Worm (Caenorhabditis elegans): ENCODE data around the gene T26H8.5.

The T26H8.5 gene

ce11 chrV:15332851-15333250, 27.4 kb upstream of the T26H8.5 start, which contains the start of gene srw-113:
Gene srw-113 (plus strand): TSS chrV:15333151.
- TF ChIP-seq zag-1 (tag; optimal IDR thresholded peaks at IDR 0.05) (no peak), ztf-11 (tag; optimal IDR thresholded peaks at IDR 0.05) (no peak), nhr-12 (tag; optimal IDR thresholded peaks at IDR 0.05) (no peak), nhr-25 (tag; optimal IDR thresholded peaks at IDR 0.05) (no peak)

DNA sequence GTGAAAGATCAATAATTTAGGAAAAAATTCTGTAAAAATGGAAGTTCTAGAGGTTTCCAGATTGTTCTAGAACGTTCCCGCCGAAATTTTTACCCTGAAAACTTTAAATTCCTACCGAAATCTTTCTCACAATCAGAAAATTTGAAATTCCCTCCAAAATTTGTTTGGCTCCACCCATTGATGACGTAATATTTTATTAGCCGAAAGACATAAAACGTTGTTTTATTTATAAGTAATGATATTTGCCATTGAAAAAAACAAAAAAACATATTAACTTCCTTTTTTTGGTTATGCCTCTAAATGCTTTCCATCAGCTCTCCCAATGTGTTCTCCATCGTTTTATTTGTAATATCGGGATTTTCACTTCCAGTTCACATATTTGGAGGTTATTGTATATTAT, 24.9 kb upstream of the T26H8.5 start, which contains the start of gene srh-295:
Gene srh-295 (plus strand): TSS at position 301 of the 400 bp plus-strand sequence.
- TF ChIP-seq jun-1 (tag; optimal IDR thresholded peaks at IDR 0.05) (no peak), fkh-2 (tag; optimal IDR thresholded peaks at IDR 0.05) (no peak), R02D3.7 (tag; optimal IDR thresholded peaks at IDR 0.05) (no peak), mdl-1 (tag; optimal IDR thresholded peaks at IDR 0.05) (no peak), lsy-12 (tag; optimal IDR thresholded peaks at IDR 0.05) (no peak), nhr-67 (tag; optimal IDR thresholded peaks at IDR 0.05) (no peak), ztf-11 (tag; optimal IDR thresholded peaks at IDR 0.05) (no peak), pqm-1 (tag; optimal IDR thresholded peaks at IDR 0.05) (no peak), egl-27 (tag; optimal IDR thresholded peaks at IDR 0.05) (no peak), aly-2 (tag; optimal IDR thresholded peaks at IDR 0.05) (no peak), unc-39 (tag; optimal IDR thresholded peaks at IDR 0.05) (no peak), eor-1 (tag; optimal IDR thresholded peaks at IDR 0.05) (no peak), elt-3 (tag; optimal IDR thresholded peaks at IDR 0.05) (no peak), daf-12 (tag; optimal IDR thresholded peaks at IDR 0.05) (no peak), zag-1 (tag; optimal IDR thresholded peaks at IDR 0.05) (no peak), skn-1 (tag; optimal IDR thresholded peaks at IDR 0.05) (no peak), ama-1 (optimal IDR thresholded peaks at IDR 0.05) (no peak)

- TF ChIP-seq zag-1 (tag; optimal IDR thresholded peaks at IDR 0.05), result no peak
- TF ChIP-seq nhr-237 (tag; optimal IDR thresholded peaks at IDR 0.05), result no peak
- TF ChIP-seq jun-1 (tag; optimal IDR thresholded peaks at IDR 0.05), result peak; percentile 30
- TF ChIP-seq fos-1 (tag; optimal IDR thresholded peaks at IDR 0.05), result no peak
- TF ChIP-seq elt-2 (tag; optimal IDR thresholded peaks at IDR 0.05), result peak; percentile 75
- TF ChIP-seq elt-3 (tag; optimal IDR thresholded peaks at IDR 0.05), result no peak
These were observed 22.5 kb upstream of the T26H8.5 start, which contains the start of gene ZK1037.6 for ce11 chrV:15327745-15328447. Gene ZK1037.6 (minus strand): TSS chrV:15327795.

DNA sequence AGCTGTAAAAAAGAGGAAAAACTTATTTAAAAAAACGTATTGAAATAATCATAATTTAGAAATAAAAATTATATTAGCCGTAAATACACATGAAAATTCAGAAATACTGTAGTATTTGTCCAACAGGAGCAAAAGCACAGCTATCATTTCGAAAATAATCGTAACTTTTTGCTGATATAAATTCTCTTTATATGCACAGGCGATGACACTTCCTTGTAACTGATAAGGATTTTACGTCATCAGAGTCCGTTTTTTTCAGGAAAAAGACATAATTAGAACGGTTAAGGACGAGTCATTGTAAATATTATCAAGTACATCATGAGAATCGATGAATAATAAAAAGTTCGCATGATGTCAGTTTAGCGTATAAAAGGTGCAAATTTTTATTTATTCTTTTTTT, 18.0 kb upstream of the T26H8.5 start:
- TF ChIP-seq fkh-2 (tag; optimal IDR thresholded peaks at IDR 0.05), result no peak
- no peak for TF ChIP-seq ztf-4 (tag; optimal IDR thresholded peaks at IDR 0.05)
- TF ChIP-seq nhr-23 (tag; optimal IDR thresholded peaks at IDR 0.05), result no peak
- TF ChIP-seq aly-2 (tag; optimal IDR thresholded peaks at IDR 0.05), result no peak
- no peak for TF ChIP-seq lin-39 (tag; optimal IDR thresholded peaks at IDR 0.05)
- TF ChIP-seq nhr-237 (tag; optimal IDR thresholded peaks at IDR 0.05), result no peak
- TF ChIP-seq elt-1 (tag; optimal IDR thresholded peaks at IDR 0.05), result no peak
- TF ChIP-seq lin-15B (tag; optimal IDR thresholded peaks at IDR 0.05), result no peak
- TF ChIP-seq egl-27 (tag; optimal IDR thresholded peaks at IDR 0.05), result no peak
- TF ChIP-seq R02D3.7 (tag; optimal IDR thresholded peaks at IDR 0.05), result no peak
- no peak for TF ChIP-seq nhr-25 (tag; optimal IDR thresholded peaks at IDR 0.05)
- peak; percentile 85 for TF ChIP-seq elt-2 (tag; optimal IDR thresholded peaks at IDR 0.05)
- peak; percentile 63 for TF ChIP-seq pqm-1 (tag; optimal IDR thresholded peaks at IDR 0.05)
- no peak for TF ChIP-seq zag-1 (tag; optimal IDR thresholded peaks at IDR 0.05)

- TF ChIP-seq elt-2 (tag; optimal IDR thresholded peaks at IDR 0.05), result peak; percentile 59
- peak; percentile 9 for TF ChIP-seq pqm-1 (tag; optimal IDR thresholded peaks at IDR 0.05)
These were observed 17.3 kb upstream of the T26H8.5 start, which contains the start of gene nhr-247 for ce11 chrV:15322653-15323052. Gene nhr-247 (plus strand): TSS chrV:15322982.

DNA sequence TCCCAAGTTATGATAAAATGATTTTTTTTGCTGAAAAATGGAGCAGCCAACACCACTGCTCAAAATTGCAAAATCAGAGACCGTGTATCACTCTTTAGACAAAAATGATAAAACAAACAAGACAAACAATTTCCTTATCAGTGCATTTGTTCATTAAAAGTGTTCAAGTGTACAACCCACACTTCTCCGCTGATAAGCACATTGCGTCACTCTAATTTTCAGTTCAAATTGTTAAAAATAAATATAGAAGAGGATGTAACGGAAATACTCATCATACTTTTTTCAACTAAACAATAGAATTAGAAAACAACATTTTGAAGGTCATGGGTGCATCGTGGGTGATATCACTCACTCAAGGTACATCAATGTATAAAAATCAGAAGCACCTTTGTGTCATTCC, 13.2 kb upstream of the T26H8.5 start, which contains the start of gene nhr-291:
Gene nhr-291 (plus strand): TSS at position 324 of the 400 bp plus-strand sequence.
- peak; percentile 83 for TF ChIP-seq pha-4 (tag; optimal IDR thresholded peaks at IDR 0.05)
- no peak for TF ChIP-seq nhr-28 (tag; optimal IDR thresholded peaks at IDR 0.05)
- peak; percentile 62 for TF ChIP-seq skn-1 (tag; optimal IDR thresholded peaks at IDR 0.05)
- TF ChIP-seq fos-1 (tag; optimal IDR thresholded peaks at IDR 0.05), result peak; percentile 57
- TF ChIP-seq jun-1 (tag; optimal IDR thresholded peaks at IDR 0.05), result peak; percentile 93
- TF ChIP-seq nhr-67 (tag; optimal IDR thresholded peaks at IDR 0.05), result no peak
- peak; percentile 99 for TF ChIP-seq elt-2 (tag; optimal IDR thresholded peaks at IDR 0.05)
- no peak for TF ChIP-seq nfya-1 (tag; optimal IDR thresholded peaks at IDR 0.05; ENCODE audit: insufficient read depth)
- no peak for TF ChIP-seq sea-2 (GFP tag; optimal IDR thresholded peaks at IDR 0.05)
- TF ChIP-seq daf-12 (tag; optimal IDR thresholded peaks at IDR 0.05), result no peak
- no peak for TF ChIP-seq R02D3.7 (tag; optimal IDR thresholded peaks at IDR 0.05)
- TF ChIP-seq pqm-1 (tag; optimal IDR thresholded peaks at IDR 0.05), result peak; percentile 99
- no peak for TF ChIP-seq ama-1 (optimal IDR thresholded peaks at IDR 0.05)

All from whole organism, L3 larva.